Worm (Caenorhabditis elegans) whole organism, L1 larva: ENCODE results near the gene twk-8.

Experiments used
- aly-2 ChIP-seq: fragments of 150-350 bp; optimal IDR thresholded peaks from 2 replicates; lab custom pipeline; 2014; ENCODE audit warnings: missing biosample characterization, missing genetic modification characterization
- ets-5 ChIP-seq: fragments of 200-800 bp; sonication (Bioruptor generic); IDR thresholded peaks from 2 replicates; pipeline ENCODE4 v1.3.6; 2022; ENCODE audit warnings: missing genetic modification characterization, missing compliant biosample characterization
- lin-13 ChIP-seq: fragments of 150-350 bp; optimal IDR thresholded peaks from 2 replicates; lab custom pipeline; 2014; ENCODE audit warnings: missing biosample characterization, missing genetic modification reagents, missing genetic modification characterization
- lin-39 ChIP-seq: fragments of 150-350 bp; optimal IDR thresholded peaks from 2 replicates; lab custom pipeline; 2014; ENCODE audit warnings: missing biosample characterization, missing genetic modification reagents, missing genetic modification characterization
- lir-3 ChIP-seq: sonication (generic microtip); optimal IDR thresholded peaks from 2 replicates; lab custom pipeline; 2016; ENCODE audit warnings: mild to moderate bottlenecking, missing genetic modification characterization, moderate library complexity, missing compliant biosample characterization; ENCODE audit not compliant: poor library complexity
- nhr-19 ChIP-seq: fragments of 200-800 bp; sonication (Bioruptor generic); conservative IDR thresholded peaks from 2 replicates; pipeline ENCODE4 v1.3.6; 2022; ENCODE audit warnings: missing genetic modification characterization, missing compliant biosample characterization
- nhr-28 ChIP-seq: fragments of 150-350 bp; optimal IDR thresholded peaks from 2 replicates; lab custom pipeline; 2014; ENCODE audit warnings: missing biosample characterization, missing genetic modification characterization
- nhr-77 ChIP-seq: fragments of 150-350 bp; optimal IDR thresholded peaks from 2 replicates; lab custom pipeline; 2014; ENCODE audit warnings: missing biosample characterization, missing genetic modification characterization
- unc-62 ChIP-seq: fragments of 150-350 bp; optimal IDR thresholded peaks from 2 replicates; lab custom pipeline; 2014; ENCODE audit warnings: missing biosample characterization, missing genetic modification reagents, missing genetic modification characterization

- TF ChIP-seq aly-2 (tag; lab: Kevin White, UChicago) (no peak), unc-62 (GFP tag; lab: Kevin White, UChicago) (no peak), nhr-28 (tag; lab: Kevin White, UChicago) (no peak), nhr-19 (GFP tag; lab: Robert Waterston, UW) (no peak), lin-39 (no peak), lir-3 (no peak), nhr-77 (tag; lab: Kevin White, UChicago) (no peak), ets-5 (GFP tag; lab: Robert Waterston, UW) (no peak), lin-13 (GFP tag; lab: Kevin White, UChicago) (no peak)
Measured at ce11 chrIV:9100835-9101234, 18.7 kb downstream of the twk-8 start.
